Fruit fly (Drosophila melanogaster) whole organism, wandering third instar larva: Measurements from ENCODE around the gene p130CAS.
A peak's percentile ranks its signal among the peaks of the same experiment; 100 is the strongest.

Experiments used
- CG9705 ChIP-seq: fragments of 200-800 bp; sonication (Bioruptor generic); optimal IDR thresholded peaks from 2 replicates; lab custom pipeline; 2018; ENCODE audit warnings: missing biosample characterization, mild to moderate bottlenecking, missing genetic modification characterization
- CrebA ChIP-seq: fragments of 200-800 bp; sonication (Bioruptor generic); optimal IDR thresholded peaks from 2 replicates; lab custom pipeline; 2016; ENCODE audit warnings: missing biosample characterization, mild to moderate bottlenecking, missing genetic modification characterization, borderline replicate concordance
- Dif ChIP-seq: fragments of 200-275, 200-300 bp; sonication (Bioruptor generic); optimal IDR thresholded peaks from 2 replicates; lab custom pipeline; 2018; ENCODE audit warnings: missing biosample characterization, missing genetic modification characterization; ENCODE audit not compliant: partially characterized antibody
- GATAd ChIP-seq: sonication (Bioruptor generic); optimal IDR thresholded peaks from 2 replicates; lab custom pipeline; 2016; ENCODE audit warnings: missing biosample characterization, missing genetic modification characterization
- HLH106 ChIP-seq: fragments of 200-800 bp; optimal IDR thresholded peaks from 3 replicates; lab custom pipeline; 2019; ENCODE audit warnings: missing biosample characterization, mild to moderate bottlenecking, missing genetic modification characterization, moderate library complexity
- Hnf4 ChIP-seq: fragments of 200-800 bp; sonication (Bioruptor generic); optimal IDR thresholded peaks from 2 replicates; lab custom pipeline; 2016; ENCODE audit warnings: missing biosample characterization, mild to moderate bottlenecking, missing genetic modification characterization
- Hr83 ChIP-seq: fragments of 200-300 bp; sonication (Bioruptor generic); optimal IDR thresholded peaks from 2 replicates; lab custom pipeline; 2016; ENCODE audit warnings: missing biosample characterization, mild to moderate bottlenecking, missing genetic modification characterization, moderate library complexity; ENCODE audit not compliant: poor library complexity, severe bottlenecking
- Jra ChIP-seq: sonication (Bioruptor generic); optimal IDR thresholded peaks from 2 replicates; lab custom pipeline; 2016; ENCODE audit warnings: missing biosample characterization, missing genetic modification characterization
- Mio ChIP-seq: sonication (Bioruptor generic); optimal IDR thresholded peaks from 2 replicates; lab custom pipeline; 2016; ENCODE audit warnings: missing biosample characterization, missing genetic modification characterization
- Myc ChIP-seq: fragments of >200 bp; optimal IDR thresholded peaks from 2 replicates; lab custom pipeline; 2017
- N ChIP-seq: fragments of >200 bp; optimal IDR thresholded peaks from 2 replicates; lab custom pipeline; 2018; ENCODE audit warnings: missing biosample characterization, missing external identifiers, missing genetic modification characterization
- OdsH ChIP-seq: fragments of 200-800 bp; sonication (Bioruptor generic); optimal IDR thresholded peaks from 2 replicates; lab custom pipeline; 2016; ENCODE audit warnings: missing biosample characterization, mild to moderate bottlenecking, missing genetic modification characterization
- Rel ChIP-seq, 2 experiments: fragments of 200-800 bp; sonication (Bioruptor generic) in 1 of 2; optimal IDR thresholded peaks; 2 replicates in 1 of 2; 3 replicates in 1 of 2; lab custom pipeline; 2016 to 2019; ENCODE audit warnings: mild to moderate bottlenecking in 2 of 2, missing biosample characterization in 2 of 2, missing genetic modification characterization in 2 of 2, moderate library complexity in 1 of 2
- Sp1 ChIP-seq: fragments of 200-800 bp; sonication (Bioruptor generic); optimal IDR thresholded peaks from 3 replicates; lab custom pipeline; 2019; ENCODE audit warnings: missing biosample characterization, mild to moderate bottlenecking, missing genetic modification characterization, moderate library complexity
- Vsx2 ChIP-seq: fragments of 200-300, 225-300 bp; sonication (Bioruptor generic); optimal IDR thresholded peaks from 2 replicates; lab custom pipeline; 2018; ENCODE audit warnings: missing biosample characterization, missing genetic modification characterization; ENCODE audit not compliant: partially characterized antibody
- br ChIP-seq: fragments of 200-800 bp; sonication (Bioruptor generic); optimal IDR thresholded peaks from 2 replicates; lab custom pipeline; 2016; ENCODE audit warnings: missing biosample characterization, missing genetic modification characterization
- brk ChIP-seq: fragments of 200-800 bp; sonication (Bioruptor generic); optimal IDR thresholded peaks from 2 replicates; lab custom pipeline; 2016; ENCODE audit warnings: missing biosample characterization, mild to moderate bottlenecking, missing genetic modification characterization
- dl ChIP-seq, 2 experiments: fragments of 175-275, 200-275 bp in 1 of 2; fragments of 200-275 bp in 1 of 2; sonication (Bioruptor generic); optimal IDR thresholded peaks; lab custom pipeline; 2018; ENCODE audit warnings: mild to moderate bottlenecking in 2 of 2, missing biosample characterization in 2 of 2, missing genetic modification characterization in 2 of 2, moderate library complexity in 2 of 2; ENCODE audit not compliant: partially characterized antibody in 2 of 2, insufficient read depth in 1 of 2
- dmrt93B ChIP-seq: fragments of 200-800 bp; sonication (Bioruptor generic); optimal IDR thresholded peaks from 2 replicates; lab custom pipeline; 2018; ENCODE audit warnings: missing biosample characterization, mild to moderate bottlenecking, missing genetic modification characterization
- ey ChIP-seq: fragments of 200-800 bp; sonication (Bioruptor generic); optimal IDR thresholded peaks from 2 replicates; lab custom pipeline; 2016; ENCODE audit warnings: missing biosample characterization, missing genetic modification characterization
- foxo ChIP-seq, 2 experiments: fragments of 200-800 bp; sonication (Bioruptor generic); optimal IDR thresholded peaks; 2 replicates in 1 of 2; 3 replicates in 1 of 2; lab custom pipeline; 2016 to 2017; ENCODE audit warnings: missing biosample characterization in 2 of 2, missing genetic modification characterization in 2 of 2
- fru ChIP-seq: fragments of 200-800 bp; sonication (Bioruptor generic); optimal IDR thresholded peaks from 3 replicates; lab custom pipeline; 2016; ENCODE audit warnings: missing biosample characterization, mild to moderate bottlenecking, missing genetic modification characterization
- h ChIP-seq: fragments of 200-800 bp; sonication (Bioruptor generic); optimal IDR thresholded peaks from 3 replicates; lab custom pipeline; 2016; ENCODE audit warnings: missing biosample characterization, mild to moderate bottlenecking, missing genetic modification characterization
- jim ChIP-seq: fragments of 175-275, 200-325 bp; sonication (Bioruptor generic); optimal IDR thresholded peaks from 2 replicates; lab custom pipeline; 2016; ENCODE audit warnings: missing biosample characterization, mild to moderate bottlenecking, missing genetic modification characterization
- lola ChIP-seq: fragments of >200 bp; optimal IDR thresholded peaks from 2 replicates; lab custom pipeline; 2017; ENCODE audit warnings: missing biosample characterization, missing genetic modification characterization
- pan ChIP-seq: fragments of >200 bp; optimal IDR thresholded peaks from 2 replicates; lab custom pipeline; 2017
- psq ChIP-seq: fragments of 200-800 bp; sonication (Bioruptor generic); optimal IDR thresholded peaks from 3 replicates; lab custom pipeline; 2017; ENCODE audit warnings: missing biosample characterization, mild to moderate bottlenecking, missing genetic modification characterization, moderate library complexity
- rgr ChIP-seq: fragments of 200-800 bp; sonication (Bioruptor generic); optimal IDR thresholded peaks from 3 replicates; lab custom pipeline; 2016; ENCODE audit warnings: missing biosample characterization, mild to moderate bottlenecking, missing genetic modification characterization
- sage ChIP-seq: fragments of 200-800 bp; sonication (Bioruptor generic); optimal IDR thresholded peaks from 2 replicates; lab custom pipeline; 2016; ENCODE audit warnings: missing biosample characterization, mild to moderate bottlenecking, missing genetic modification characterization
- sv ChIP-seq: fragments of 200-800 bp; sonication (Bioruptor generic); optimal IDR thresholded peaks from 3 replicates; lab custom pipeline; 2016; ENCODE audit warnings: missing biosample characterization, missing genetic modification characterization
- tai ChIP-seq: sonication (Bioruptor generic); optimal IDR thresholded peaks from 2 replicates; lab custom pipeline; 2016; ENCODE audit warnings: missing biosample characterization, missing genetic modification characterization
- usp ChIP-seq: fragments of >200 bp; optimal IDR thresholded peaks from 2 replicates; lab custom pipeline; 2017; ENCODE audit warnings: missing biosample characterization, missing genetic modification characterization
- woc ChIP-seq: sonication (Bioruptor generic); optimal IDR thresholded peaks from 2 replicates; lab custom pipeline; 2016; ENCODE audit warnings: missing biosample characterization, mild to moderate bottlenecking, missing genetic modification characterization

The p130CAS gene

dm6 chr3L:184251-184650 is 31.6 kb downstream of the p130CAS start, which contains the start of the genes CG34140, Mkp and Mtch (continued):
- TF ChIP-seq sv (GFP tag; lab: Kevin White, UChicago) = peak; percentile 90
- TF ChIP-seq jim = no peak
- no peak for TF ChIP-seq Vsx2 (GFP tag; lab: Kevin White, UChicago)
- TF ChIP-seq h = peak; percentile 93

- TF ChIP-seq dl (GFP tag; optimal IDR thresholded peaks at IDR 0.05; lab: Kevin White, UChicago; ENCODE audit: insufficient read depth in 1 of 2, partially characterized antibody in 2 of 2) = peak in 1 of 2 experiments; percentile 64
- TF ChIP-seq usp (GFP tag; lab: Kevin White, UChicago) = no peak
- peak; percentile 98 for TF ChIP-seq Dif (GFP tag; lab: Kevin White, UChicago)
- TF ChIP-seq Rel (GFP tag; optimal IDR thresholded peaks at IDR 0.05; lab: Kevin White, UChicago) = no peak
- TF ChIP-seq Rel (tag; optimal IDR thresholded peaks at IDR 0.05; lab: Kevin White, UChicago) = peak; percentile 12
These were observed 46.5 kb downstream of the p130CAS start for dm6 chr3L:199050-199745.

DNA sequence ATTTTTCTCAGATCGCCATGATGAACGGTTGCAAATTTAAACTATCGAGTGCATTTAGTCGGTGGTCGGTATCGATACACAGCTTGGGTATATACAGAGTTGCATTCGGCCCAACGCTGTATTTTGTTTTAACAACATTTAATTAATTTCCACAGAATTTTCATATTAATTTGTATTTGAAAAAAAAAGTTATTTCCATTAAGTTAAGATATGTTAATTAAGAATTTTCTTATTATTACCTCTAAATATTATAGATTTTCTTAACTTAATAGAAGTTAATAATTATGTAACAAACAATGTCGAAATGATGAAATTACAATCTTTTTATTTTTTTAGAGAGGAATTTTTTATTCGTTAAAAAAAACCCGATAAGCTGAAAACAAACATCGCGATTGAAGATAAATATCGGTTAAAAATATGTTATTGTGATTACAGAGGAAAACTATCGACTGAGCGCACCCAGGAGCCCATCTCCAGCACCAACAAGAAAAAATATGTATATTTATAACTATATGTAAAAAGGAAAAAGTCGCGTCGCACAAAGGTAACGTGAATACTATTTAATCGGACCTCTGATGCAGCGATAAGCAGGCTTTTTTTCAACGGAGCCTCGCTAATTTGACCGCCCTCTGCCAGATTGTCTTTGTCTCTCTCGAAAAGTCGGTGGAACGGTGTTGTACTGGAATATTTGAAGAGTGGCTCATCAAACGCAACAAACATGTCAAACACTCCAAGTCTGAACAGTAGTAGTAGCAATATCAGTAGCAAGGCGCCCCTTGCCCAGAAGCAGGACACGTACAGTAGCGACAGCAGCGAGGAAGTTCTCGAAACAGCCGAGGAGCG is 47.3 kb downstream of the p130CAS start, which contains the start of the genes rno and mri:
rno (minus strand) TSS at position 9 of the 843 bp plus-strand sequence.
mri (plus strand) TSS at position 421 of the 843 bp plus-strand sequence.
- TF ChIP-seq rgr = peak; percentile 73
- TF ChIP-seq jim = no peak
- peak; percentile 52 for TF ChIP-seq psq
- no peak for TF ChIP-seq br (GFP tag; lab: Kevin White, UChicago)
- no peak for TF ChIP-seq pan (lab: Kevin White, UChicago)
- peak; percentile 6 for TF ChIP-seq fru (GFP tag; lab: Kevin White, UChicago)
- TF ChIP-seq Hr83 (GFP tag; lab: Kevin White, UChicago) = peak; percentile 89
- TF ChIP-seq HLH106 (tag; lab: Kevin White, UChicago) = peak; percentile 78
- TF ChIP-seq Sp1 (GFP tag; lab: Kevin White, UChicago) = peak; percentile 69
- no peak for TF ChIP-seq Hnf4
- TF ChIP-seq OdsH (GFP tag; lab: Kevin White, UChicago) = peak; percentile 68
- TF ChIP-seq Rel (GFP tag; optimal IDR thresholded peaks at IDR 0.05; lab: Kevin White, UChicago) = peak; percentile 6
- TF ChIP-seq Rel (tag; optimal IDR thresholded peaks at IDR 0.05; lab: Kevin White, UChicago) = no peak
- no peak for TF ChIP-seq Dif (GFP tag; lab: Kevin White, UChicago)
- TF ChIP-seq foxo (GFP tag; optimal IDR thresholded peaks at IDR 0.05; lab: Kevin White, UChicago) = peak in 1 of 2 experiments; percentile 75
- TF ChIP-seq N (GFP tag; lab: Kevin White, UChicago) = no peak
- peak; percentile 57 for TF ChIP-seq CG9705
- TF ChIP-seq sv (GFP tag; lab: Kevin White, UChicago) = peak; percentile 12
- TF ChIP-seq dmrt93B (GFP tag; lab: Kevin White, UChicago) = peak; percentile 60
- peak; percentile 17 for TF ChIP-seq h
- no peak for TF ChIP-seq Jra (GFP tag; lab: Kevin White, UChicago)

- no peak for TF ChIP-seq brk
- peak; percentile 6 for TF ChIP-seq Myc (lab: Kevin White, UChicago)
- peak; percentile 38 for TF ChIP-seq fru (GFP tag; lab: Kevin White, UChicago)
- TF ChIP-seq Dif (GFP tag; lab: Kevin White, UChicago) = no peak
- no peak for TF ChIP-seq Rel (GFP tag; optimal IDR thresholded peaks at IDR 0.05; lab: Kevin White, UChicago)
- peak; percentile 32 for TF ChIP-seq Rel (tag; optimal IDR thresholded peaks at IDR 0.05; lab: Kevin White, UChicago)
These were observed 51.0 kb downstream of the p130CAS start, which contains the start of gene NitFhit for dm6 chr3L:203536-204135. Gene NitFhit (plus strand): TSS chr3L:203730.

dm6 chr3L:205723-206284 is 53.1 kb downstream of the p130CAS start, which contains the start of the genes Gk1 and CG13876:
Gene Gk1 (minus strand): TSS chr3L:205844.
Gene CG13876 (plus strand): TSS chr3L:206134.
- peak; percentile 94 for TF ChIP-seq h
- TF ChIP-seq Myc (lab: Kevin White, UChicago) = peak; percentile 6
- peak; percentile 95 for TF ChIP-seq fru (GFP tag; lab: Kevin White, UChicago)
- no peak for TF ChIP-seq woc (GFP tag; lab: Kevin White, UChicago)
- TF ChIP-seq ey (GFP tag; lab: Kevin White, UChicago) = peak; percentile 84
- no peak for TF ChIP-seq brk
- peak; percentile 91 for TF ChIP-seq psq
- TF ChIP-seq Hnf4 = peak; percentile 81
- TF ChIP-seq Rel (GFP tag; optimal IDR thresholded peaks at IDR 0.05; lab: Kevin White, UChicago) = peak; percentile 76
- TF ChIP-seq Rel (tag; optimal IDR thresholded peaks at IDR 0.05; lab: Kevin White, UChicago) = peak; percentile 90
- peak; percentile 73 for TF ChIP-seq sv (GFP tag; lab: Kevin White, UChicago)
- TF ChIP-seq Sp1 (GFP tag; lab: Kevin White, UChicago) = peak; percentile 98
- no peak for TF ChIP-seq CrebA (GFP tag; lab: Kevin White, UChicago)
- TF ChIP-seq Vsx2 (GFP tag; lab: Kevin White, UChicago) = no peak
- TF ChIP-seq foxo (GFP tag; optimal IDR thresholded peaks at IDR 0.05; lab: Kevin White, UChicago) = peak in 1 of 2 experiments; percentile 97
- no peak for TF ChIP-seq jim
- TF ChIP-seq GATAd (GFP tag; lab: Kevin White, UChicago) = no peak
- TF ChIP-seq lola (GFP tag; lab: Kevin White, UChicago) = no peak
- TF ChIP-seq Dif (GFP tag; lab: Kevin White, UChicago) = no peak
- no peak for TF ChIP-seq tai
- TF ChIP-seq sage (GFP tag; lab: Kevin White, UChicago) = no peak
- no peak for TF ChIP-seq Mio
